Fruit fly (Drosophila melanogaster) whole organism, pupa: ENCODE results near the gene M1BP.
A peak's percentile ranks its signal among the peaks of the same experiment; 100 is the strongest.

Experiments used
- CG10348 ChIP-seq: fragments of 200-800 bp; sonication (Bioruptor generic); IDR thresholded peaks from 2 replicates; pipeline ENCODE4 v1.3.6; 2022; ENCODE audit warnings: missing biosample characterization, missing genetic modification characterization
- CG12605 ChIP-seq: fragments of 200-800 bp; sonication (Bioruptor generic); IDR thresholded peaks from 2 replicates; pipeline ENCODE4 v1.3.6; 2022; ENCODE audit warnings: missing biosample characterization, missing genetic modification characterization
- CG13204 ChIP-seq: fragments of 200-800 bp; sonication (Bioruptor generic); optimal IDR thresholded peaks from 2 replicates; lab custom pipeline; 2018; ENCODE audit warnings: missing biosample characterization, mild to moderate bottlenecking, missing genetic modification characterization, moderate library complexity
- CG14655 ChIP-seq: fragments of 200-800 bp; sonication (Bioruptor generic); optimal IDR thresholded peaks from 3 replicates; lab custom pipeline; 2017; ENCODE audit warnings: mild to moderate bottlenecking, missing biosample characterization, missing genetic modification reagents, missing genetic modification characterization
- CG15710 ChIP-seq: fragments of 200-800 bp; sonication (Bioruptor generic); optimal IDR thresholded peaks from 2 replicates; lab custom pipeline; 2018; ENCODE audit warnings: missing biosample characterization, mild to moderate bottlenecking, missing genetic modification characterization, moderate library complexity
- CG17806 ChIP-seq: fragments of 200-800 bp; sonication (Bioruptor generic); optimal IDR thresholded peaks from 2 replicates; lab custom pipeline; 2018; ENCODE audit warnings: missing biosample characterization, mild to moderate bottlenecking, missing genetic modification characterization, moderate library complexity
- CG32121 ChIP-seq: fragments of 200-800 bp; sonication (Bioruptor generic); IDR thresholded peaks from 2 replicates; pipeline ENCODE4 v1.3.6; 2022; ENCODE audit warnings: missing biosample characterization, missing genetic modification characterization
- CG34367 ChIP-seq: fragments of 200-800 bp; sonication (Bioruptor generic); optimal IDR thresholded peaks from 2 replicates; lab custom pipeline; 2018; ENCODE audit warnings: missing biosample characterization, mild to moderate bottlenecking, missing genetic modification characterization
- CG4496 ChIP-seq: fragments of 200-800 bp; sonication (Bioruptor generic); IDR thresholded peaks from 3 replicates; pipeline ENCODE4 v1.3.6; 2022; ENCODE audit warnings: missing biosample characterization, missing genetic modification characterization
- CG8159 ChIP-seq: fragments of 200-800 bp; sonication (Bioruptor generic); optimal IDR thresholded peaks from 3 replicates; lab custom pipeline; 2018; ENCODE audit warnings: missing biosample characterization, mild to moderate bottlenecking, missing genetic modification characterization, moderate library complexity
- CG8301 ChIP-seq: fragments of 200-800 bp; sonication (Bioruptor generic); optimal IDR thresholded peaks from 2 replicates; lab custom pipeline; 2018; ENCODE audit warnings: missing biosample characterization, mild to moderate bottlenecking, missing genetic modification characterization
- CG9948 ChIP-seq: fragments of 200-800 bp; sonication (Bioruptor generic); optimal IDR thresholded peaks from 2 replicates; lab custom pipeline; 2018; ENCODE audit warnings: missing biosample characterization, mild to moderate bottlenecking, missing genetic modification characterization, moderate library complexity
- D1 ChIP-seq: fragments of 200-800 bp; sonication (Bioruptor generic); optimal IDR thresholded peaks from 2 replicates; lab custom pipeline; 2018; ENCODE audit warnings: missing biosample characterization, mild to moderate bottlenecking, missing genetic modification characterization, moderate library complexity
- EcR ChIP-seq: fragments of 200-800 bp; sonication (Bioruptor generic); optimal IDR thresholded peaks from 3 replicates; lab custom pipeline; 2019; ENCODE audit warnings: missing biosample characterization, missing genetic modification characterization, mild to moderate bottlenecking, moderate library complexity, missing genetic modification reagents
- Ets98B ChIP-seq: fragments of 200-800 bp; sonication (Bioruptor generic); IDR thresholded peaks from 2 replicates; pipeline ENCODE4 v1.3.6; 2022; ENCODE audit warnings: missing biosample characterization, missing genetic modification characterization
- Pif1A ChIP-seq: fragments of 200-800 bp; sonication (Bioruptor generic); optimal IDR thresholded peaks from 3 replicates; lab custom pipeline; 2016; ENCODE audit warnings: missing biosample characterization, missing genetic modification characterization
- Pif1B ChIP-seq: fragments of 200-800 bp; sonication (Bioruptor generic); optimal IDR thresholded peaks from 3 replicates; lab custom pipeline; 2016; ENCODE audit warnings: missing biosample characterization, missing genetic modification characterization
- Snoo ChIP-seq: fragments of 200-800 bp; sonication (Bioruptor generic); optimal IDR thresholded peaks from 3 replicates; lab custom pipeline; 2017; ENCODE audit warnings: missing biosample characterization, mild to moderate bottlenecking, missing genetic modification characterization, inconsistent platforms
- fd96Ca ChIP-seq: fragments of 200-800 bp; sonication (Bioruptor generic); IDR thresholded peaks from 3 replicates; pipeline ENCODE4 v1.3.6; 2022; ENCODE audit warnings: missing biosample characterization, missing genetic modification characterization
- gl ChIP-seq: fragments of 200-800 bp; sonication (Bioruptor generic); optimal IDR thresholded peaks from 2 replicates; lab custom pipeline; 2018; ENCODE audit warnings: missing biosample characterization, mild to moderate bottlenecking, missing genetic modification characterization
- rn ChIP-seq: fragments of 200-800 bp; sonication (Bioruptor generic); IDR thresholded peaks from 2 replicates; pipeline ENCODE4 v1.3.6; 2022; ENCODE audit warnings: missing biosample characterization, missing genetic modification characterization

The M1BP gene

dm6 chr3R:8767998-8768397 lies 36.5 kb upstream of the M1BP start, which contains the start of the genes CG34135 and CG11768:
CG34135 (minus strand) TSS chr3R:8768191.
CG11768 (minus strand) TSS chr3R:8768200.
- TF ChIP-seq Snoo (tag; lab: Kevin White, UChicago) (no peak), CG32121 (no peak), CG17806 (no peak), D1 (tag; lab: Kevin White, UChicago) (no peak), CG12605 (no peak), CG10348 (no peak), CG14655 (GFP tag; lab: Kevin White, UChicago) (no peak)

- TF ChIP-seq rn (GFP tag; lab: Robert Waterston, UW) (no peak), gl (no peak), Pif1B (no peak), Pif1A (GFP tag; lab: Kevin White, UChicago) (no peak), CG12605 (no peak), CG34367 (tag; lab: Kevin White, UChicago) (no peak), Ets98B (GFP tag; lab: Robert Waterston, UW) (no peak), CG8301 (tag; lab: Kevin White, UChicago) (no peak), CG13204 (GFP tag; lab: Kevin White, UChicago) (no peak), CG9948 (no peak), CG8159 (tag; lab: Kevin White, UChicago) (no peak), CG4496 (GFP tag; lab: Robert Waterston, UW) (no peak), CG10348 (no peak)
Observed at dm6 chr3R:8748776-8749126, 17.3 kb upstream of the M1BP start.

dm6 chr3R:8747871-8748775 lies 16.6 kb upstream of the M1BP start:
- TF ChIP-seq Pif1A (GFP tag; lab: Kevin White, UChicago) (peak; percentile 96), CG32121 (peak; percentile 83), CG8159 (tag; lab: Kevin White, UChicago) (peak; percentile 79), rn (GFP tag; lab: Robert Waterston, UW) (peak; percentile 40), CG13204 (GFP tag; lab: Kevin White, UChicago) (peak; percentile 40), CG8301 (tag; lab: Kevin White, UChicago) (peak; percentile 72), D1 (tag; lab: Kevin White, UChicago) (peak; percentile 32), CG12605 (peak; percentile 42; the same call in 1 of the 2 replicates), Snoo (tag; lab: Kevin White, UChicago) (peak; percentile 83), EcR (GFP tag; lab: Kevin White, UChicago) (peak; percentile 94), CG17806 (peak; percentile 64), CG14655 (GFP tag; lab: Kevin White, UChicago) (peak; percentile 77), fd96Ca (peak; percentile 58; the same call in 2 of the 3 replicates), gl (peak; percentile 1), CG15710 (tag; lab: Kevin White, UChicago) (peak; percentile 77), CG10348 (0 out of 2 replicates have a peak, but pooled peaks have one; percentile 40), Ets98B (GFP tag; lab: Robert Waterston, UW) (peak; percentile 68), CG4496 (GFP tag; lab: Robert Waterston, UW) (peak; percentile 75; the same call in 2 of the 3 replicates), CG34367 (tag; lab: Kevin White, UChicago) (peak; percentile 71), CG9948 (no peak), Pif1B (peak; percentile 94)

dm6 chr3R:8747134-8747870 lies 15.8 kb upstream of the M1BP start, which contains the start of the genes CG9801 and Nasp:
CG9801 (minus strand) TSS chr3R:8747675.
Nasp (plus strand) TSS chr3R:8747798.
- TF ChIP-seq CG10348 (no peak), Pif1B (no peak), gl (no peak), CG4496 (GFP tag; lab: Robert Waterston, UW) (no peak), CG12605 (0 out of 2 replicates have a peak, but pooled peaks have one; percentile 6), D1 (tag; lab: Kevin White, UChicago) (no peak), CG32121 (no peak), CG17806 (no peak), Snoo (tag; lab: Kevin White, UChicago) (peak; percentile 21), Pif1A (GFP tag; lab: Kevin White, UChicago) (peak; percentile 18), CG9948 (peak; percentile 2), CG13204 (GFP tag; lab: Kevin White, UChicago) (no peak), CG15710 (tag; lab: Kevin White, UChicago) (no peak), EcR (GFP tag; lab: Kevin White, UChicago) (no peak), CG8159 (tag; lab: Kevin White, UChicago) (no peak), CG8301 (tag; lab: Kevin White, UChicago) (no peak), fd96Ca (no peak; the same call in 2 of the 3 replicates), CG14655 (GFP tag; lab: Kevin White, UChicago) (no peak), rn (GFP tag; lab: Robert Waterston, UW) (no peak), Ets98B (GFP tag; lab: Robert Waterston, UW) (peak; percentile 17; the same call in 1 of the 2 replicates), CG34367 (tag; lab: Kevin White, UChicago) (no peak)

- TF ChIP-seq CG15710 (tag; lab: Kevin White, UChicago): peak; percentile 77
- peak; percentile 95 for TF ChIP-seq Pif1A (GFP tag; lab: Kevin White, UChicago)
- no peak for TF ChIP-seq EcR (GFP tag; lab: Kevin White, UChicago)
- TF ChIP-seq CG34367 (tag; lab: Kevin White, UChicago): peak; percentile 68
- no peak for TF ChIP-seq CG10348
- TF ChIP-seq CG8159 (tag; lab: Kevin White, UChicago): peak; percentile 86
- TF ChIP-seq CG4496 (GFP tag; lab: Robert Waterston, UW): peak; percentile 87
- TF ChIP-seq Ets98B (GFP tag; lab: Robert Waterston, UW): peak; percentile 73
- peak; percentile 92 for TF ChIP-seq Pif1B
- 0 out of 2 replicates have a peak, but pooled peaks have one; percentile 28 for TF ChIP-seq rn (GFP tag; lab: Robert Waterston, UW)
- peak; percentile 76 for TF ChIP-seq CG8301 (tag; lab: Kevin White, UChicago)
- peak; percentile 52 for TF ChIP-seq fd96Ca
- TF ChIP-seq CG12605: peak; percentile 84
- TF ChIP-seq CG13204 (GFP tag; lab: Kevin White, UChicago): peak; percentile 6
- peak; percentile 72 for TF ChIP-seq CG14655 (GFP tag; lab: Kevin White, UChicago)
- TF ChIP-seq Snoo (tag; lab: Kevin White, UChicago): peak; percentile 80
- TF ChIP-seq CG17806: peak; percentile 79
- TF ChIP-seq CG32121: peak; percentile 84
- TF ChIP-seq CG9948: peak; percentile 78
- peak; percentile 56 for TF ChIP-seq D1 (tag; lab: Kevin White, UChicago)
- peak; percentile 42 for TF ChIP-seq gl
Observed at dm6 chr3R:8746354-8746753, 14.9 kb upstream of the M1BP start.
